Fruit fly (Drosophila melanogaster) whole organism, pupa: Measurements from ENCODE around the gene msk.

ENCODE experiments used
- CG10348 ChIP-seq: fragments of 200-800 bp; sonication (Bioruptor generic); IDR thresholded peaks from 2 replicates; pipeline ENCODE4 v1.3.6; 2022; ENCODE audit warnings: missing biosample characterization, missing genetic modification characterization
- CG12605 ChIP-seq: fragments of 200-800 bp; sonication (Bioruptor generic); IDR thresholded peaks from 2 replicates; pipeline ENCODE4 v1.3.6; 2022; ENCODE audit warnings: missing biosample characterization, missing genetic modification characterization
- CG13204 ChIP-seq: fragments of 200-800 bp; sonication (Bioruptor generic); optimal IDR thresholded peaks from 2 replicates; lab custom pipeline; 2018; ENCODE audit warnings: missing biosample characterization, mild to moderate bottlenecking, missing genetic modification characterization, moderate library complexity
- CG14655 ChIP-seq: fragments of 200-800 bp; sonication (Bioruptor generic); optimal IDR thresholded peaks from 3 replicates; lab custom pipeline; 2017; ENCODE audit warnings: mild to moderate bottlenecking, missing biosample characterization, missing genetic modification reagents, missing genetic modification characterization
- CG15710 ChIP-seq: fragments of 200-800 bp; sonication (Bioruptor generic); optimal IDR thresholded peaks from 2 replicates; lab custom pipeline; 2018; ENCODE audit warnings: missing biosample characterization, mild to moderate bottlenecking, missing genetic modification characterization, moderate library complexity
- CG17806 ChIP-seq: fragments of 200-800 bp; sonication (Bioruptor generic); optimal IDR thresholded peaks from 2 replicates; lab custom pipeline; 2018; ENCODE audit warnings: missing biosample characterization, mild to moderate bottlenecking, missing genetic modification characterization, moderate library complexity
- CG32121 ChIP-seq: fragments of 200-800 bp; sonication (Bioruptor generic); IDR thresholded peaks from 2 replicates; pipeline ENCODE4 v1.3.6; 2022; ENCODE audit warnings: missing biosample characterization, missing genetic modification characterization
- CG34367 ChIP-seq: fragments of 200-800 bp; sonication (Bioruptor generic); optimal IDR thresholded peaks from 2 replicates; lab custom pipeline; 2018; ENCODE audit warnings: missing biosample characterization, mild to moderate bottlenecking, missing genetic modification characterization
- CG4496 ChIP-seq: fragments of 200-800 bp; sonication (Bioruptor generic); IDR thresholded peaks from 3 replicates; pipeline ENCODE4 v1.3.6; 2022; ENCODE audit warnings: missing biosample characterization, missing genetic modification characterization
- CG8159 ChIP-seq: fragments of 200-800 bp; sonication (Bioruptor generic); optimal IDR thresholded peaks from 3 replicates; lab custom pipeline; 2018; ENCODE audit warnings: missing biosample characterization, mild to moderate bottlenecking, missing genetic modification characterization, moderate library complexity
- CG8301 ChIP-seq: fragments of 200-800 bp; sonication (Bioruptor generic); optimal IDR thresholded peaks from 2 replicates; lab custom pipeline; 2018; ENCODE audit warnings: missing biosample characterization, mild to moderate bottlenecking, missing genetic modification characterization
- CG9948 ChIP-seq: fragments of 200-800 bp; sonication (Bioruptor generic); optimal IDR thresholded peaks from 2 replicates; lab custom pipeline; 2018; ENCODE audit warnings: missing biosample characterization, mild to moderate bottlenecking, missing genetic modification characterization, moderate library complexity
- D1 ChIP-seq: fragments of 200-800 bp; sonication (Bioruptor generic); optimal IDR thresholded peaks from 2 replicates; lab custom pipeline; 2018; ENCODE audit warnings: missing biosample characterization, mild to moderate bottlenecking, missing genetic modification characterization, moderate library complexity
- EcR ChIP-seq: fragments of 200-800 bp; sonication (Bioruptor generic); optimal IDR thresholded peaks from 3 replicates; lab custom pipeline; 2019; ENCODE audit warnings: missing biosample characterization, missing genetic modification characterization, mild to moderate bottlenecking, moderate library complexity, missing genetic modification reagents
- Ets98B ChIP-seq: fragments of 200-800 bp; sonication (Bioruptor generic); IDR thresholded peaks from 2 replicates; pipeline ENCODE4 v1.3.6; 2022; ENCODE audit warnings: missing biosample characterization, missing genetic modification characterization
- Pif1A ChIP-seq: fragments of 200-800 bp; sonication (Bioruptor generic); optimal IDR thresholded peaks from 3 replicates; lab custom pipeline; 2016; ENCODE audit warnings: missing biosample characterization, missing genetic modification characterization
- Pif1B ChIP-seq: fragments of 200-800 bp; sonication (Bioruptor generic); optimal IDR thresholded peaks from 3 replicates; lab custom pipeline; 2016; ENCODE audit warnings: missing biosample characterization, missing genetic modification characterization
- Snoo ChIP-seq: fragments of 200-800 bp; sonication (Bioruptor generic); optimal IDR thresholded peaks from 3 replicates; lab custom pipeline; 2017; ENCODE audit warnings: missing biosample characterization, mild to moderate bottlenecking, missing genetic modification characterization, inconsistent platforms
- fd96Ca ChIP-seq: fragments of 200-800 bp; sonication (Bioruptor generic); IDR thresholded peaks from 3 replicates; pipeline ENCODE4 v1.3.6; 2022; ENCODE audit warnings: missing biosample characterization, missing genetic modification characterization
- gl ChIP-seq: fragments of 200-800 bp; sonication (Bioruptor generic); optimal IDR thresholded peaks from 2 replicates; lab custom pipeline; 2018; ENCODE audit warnings: missing biosample characterization, mild to moderate bottlenecking, missing genetic modification characterization
- rn ChIP-seq: fragments of 200-800 bp; sonication (Bioruptor generic); IDR thresholded peaks from 2 replicates; pipeline ENCODE4 v1.3.6; 2022; ENCODE audit warnings: missing biosample characterization, missing genetic modification characterization

msk gene

dm6 chr3L:8115864-8116528, at the start of gene msk, which contains the start of gene Arp3:
msk (plus strand) TSS chr3L:8116179.
Arp3 (minus strand) TSS chr3L:8115902.
- TF ChIP-seq Pif1B (GFP tag; lab: Kevin White, UChicago) (no peak), CG13204 (no peak), CG15710 (peak; percentile 70), Pif1A (no peak), CG32121 (peak; percentile 37; the same call in 1 of the 2 replicates), gl (tag; lab: Kevin White, UChicago) (peak; percentile 26), CG9948 (tag; lab: Kevin White, UChicago) (peak; percentile 47), CG34367 (peak; percentile 35), Snoo (tag; lab: Kevin White, UChicago) (peak; percentile 70), CG17806 (tag; lab: Kevin White, UChicago) (peak; percentile 52), CG8159 (tag; lab: Kevin White, UChicago) (no peak), fd96Ca (GFP tag; lab: Robert Waterston, UW) (peak; percentile 65; the same call in 1 of the 3 replicates), CG4496 (peak; percentile 64), Ets98B (GFP tag; lab: Robert Waterston, UW) (peak; percentile 68), rn (GFP tag; lab: Robert Waterston, UW) (peak; percentile 56)

DNA sequence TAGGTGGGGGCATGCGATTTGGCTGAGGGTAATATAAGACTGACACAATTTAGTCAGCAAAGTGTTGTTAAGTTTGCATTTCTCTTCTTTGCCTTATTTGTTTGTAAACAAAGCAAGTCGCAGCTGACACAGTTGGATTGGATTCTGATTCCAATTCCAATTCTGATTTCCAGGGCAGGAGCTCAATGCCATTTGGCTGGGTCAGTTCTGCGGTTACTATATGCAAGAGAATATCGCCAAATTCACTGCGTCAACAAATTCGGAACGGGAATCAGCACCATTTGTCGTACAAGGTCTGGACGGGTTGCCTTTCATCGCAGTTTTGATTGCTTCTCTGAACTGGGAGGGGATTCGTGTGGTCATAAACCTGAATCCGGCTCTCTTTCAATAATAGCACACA, 48.5 kb upstream of the msk start:
- TF ChIP-seq fd96Ca (GFP tag; lab: Robert Waterston, UW) (no peak), CG10348 (GFP tag; lab: Robert Waterston, UW) (no peak), Pif1A (no peak), CG17806 (tag; lab: Kevin White, UChicago) (no peak)
- TF ChIP-seq, all 21 proteins: peak for 0

dm6 chr3L:8068061-8068460, 47.9 kb upstream of the msk start:
- no peak for TF ChIP-seq CG10348 (GFP tag; lab: Robert Waterston, UW)
- TF ChIP-seq EcR (GFP tag; lab: Kevin White, UChicago): no peak
- no peak for TF ChIP-seq Ets98B (GFP tag; lab: Robert Waterston, UW)
- TF ChIP-seq CG12605: no peak
- no peak for TF ChIP-seq CG8159 (tag; lab: Kevin White, UChicago)
- TF ChIP-seq rn (GFP tag; lab: Robert Waterston, UW): no peak
- TF ChIP-seq CG13204: no peak
- no peak for TF ChIP-seq Pif1B (GFP tag; lab: Kevin White, UChicago)
- no peak for TF ChIP-seq CG9948 (tag; lab: Kevin White, UChicago)
- no peak for TF ChIP-seq CG32121
- no peak for TF ChIP-seq Pif1A
- no peak for TF ChIP-seq CG14655
- no peak for TF ChIP-seq fd96Ca (GFP tag; lab: Robert Waterston, UW)
- TF ChIP-seq D1 (tag; lab: Kevin White, UChicago): no peak
- no peak for TF ChIP-seq CG17806 (tag; lab: Kevin White, UChicago)
- no peak for TF ChIP-seq CG8301 (tag; lab: Kevin White, UChicago)
- TF ChIP-seq gl (tag; lab: Kevin White, UChicago): no peak
- no peak for TF ChIP-seq CG4496
- no peak for TF ChIP-seq CG34367

DNA sequence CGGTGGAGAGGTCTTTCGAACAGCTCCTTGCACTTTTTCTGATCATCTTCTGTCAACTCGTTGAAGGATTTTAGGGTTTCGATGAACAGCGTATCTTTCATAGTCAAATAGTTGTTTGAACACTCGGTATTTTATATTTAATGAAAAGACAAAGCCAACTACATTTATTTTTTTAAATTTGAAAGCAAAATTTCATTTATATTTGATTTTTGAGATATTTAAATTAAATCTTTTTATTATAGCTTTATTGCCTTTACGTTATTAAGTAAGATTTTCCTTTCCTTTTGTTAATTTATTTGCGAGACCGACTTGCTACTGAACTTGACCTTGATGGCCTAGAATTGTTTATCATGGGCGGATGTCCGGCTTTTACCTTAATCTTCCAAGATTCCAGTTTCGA, 46.8 kb upstream of the msk start, which contains the start of gene CG42590:
TSS of gene CG42590 (minus strand) at position 101 of the 400 bp plus-strand sequence.
- TF ChIP-seq CG15710: no peak
- TF ChIP-seq CG17806 (tag; lab: Kevin White, UChicago): no peak

DNA sequence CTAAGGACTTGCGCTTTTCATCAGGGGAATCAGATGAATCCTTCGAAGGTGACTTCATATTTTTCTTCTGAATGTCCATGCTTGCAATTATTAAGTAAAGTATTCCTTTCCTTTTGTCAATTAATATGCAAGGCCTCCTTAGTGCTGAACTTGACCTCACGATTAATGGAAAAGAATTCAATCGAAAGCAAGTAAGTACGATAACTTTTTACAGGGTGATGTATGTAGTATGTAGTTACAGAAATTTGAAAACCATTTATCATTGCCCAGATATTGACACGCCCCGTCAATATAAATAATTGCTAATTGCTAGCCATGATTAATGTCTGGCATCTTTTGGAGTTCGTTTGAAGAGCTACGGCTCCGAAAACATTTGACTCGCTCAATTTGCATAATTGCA, 46.1 kb upstream of the msk start, which contains the start of gene CG42591:
TSS of gene CG42591 (minus strand) at position 101 of the 400 bp plus-strand sequence.
- no peak for TF ChIP-seq CG13204
- TF ChIP-seq Pif1B (GFP tag; lab: Kevin White, UChicago): no peak
- TF ChIP-seq D1 (tag; lab: Kevin White, UChicago): no peak
- no peak for TF ChIP-seq EcR (GFP tag; lab: Kevin White, UChicago)
- no peak for TF ChIP-seq CG4496
- no peak for TF ChIP-seq rn (GFP tag; lab: Robert Waterston, UW)
- TF ChIP-seq CG8301 (tag; lab: Kevin White, UChicago): no peak
- TF ChIP-seq CG32121: no peak
- no peak for TF ChIP-seq CG34367
- no peak for TF ChIP-seq CG10348 (GFP tag; lab: Robert Waterston, UW)
- TF ChIP-seq CG8159 (tag; lab: Kevin White, UChicago): no peak
- no peak for TF ChIP-seq Snoo (tag; lab: Kevin White, UChicago)

DNA sequence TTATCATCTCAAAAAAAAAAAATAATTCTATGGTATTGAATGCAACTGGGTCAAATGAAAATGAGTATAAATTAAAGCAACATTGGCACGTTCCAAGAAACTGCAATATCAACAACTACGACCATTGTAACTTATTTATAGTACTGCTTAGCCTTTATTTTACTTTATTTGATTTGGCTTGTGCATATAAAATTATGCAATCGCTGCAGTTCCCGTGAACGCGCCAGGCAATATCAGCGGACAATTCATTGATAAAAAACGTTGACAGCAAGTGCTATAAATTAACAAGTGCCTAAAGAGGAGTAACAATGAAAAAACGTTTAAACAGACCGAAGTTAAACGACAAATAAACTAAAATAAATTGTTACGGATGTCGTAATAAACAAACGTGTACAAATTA, 44.8 kb upstream of the msk start:
- no peak for TF ChIP-seq EcR (GFP tag; lab: Kevin White, UChicago)
- no peak for TF ChIP-seq Snoo (tag; lab: Kevin White, UChicago)
- TF ChIP-seq CG8301 (tag; lab: Kevin White, UChicago): no peak
- TF ChIP-seq CG13204: no peak
- TF ChIP-seq CG12605: no peak
- TF ChIP-seq CG17806 (tag; lab: Kevin White, UChicago): no peak
- TF ChIP-seq gl (tag; lab: Kevin White, UChicago): no peak
- no peak for TF ChIP-seq fd96Ca (GFP tag; lab: Robert Waterston, UW)
- TF ChIP-seq CG9948 (tag; lab: Kevin White, UChicago): no peak
- TF ChIP-seq CG8159 (tag; lab: Kevin White, UChicago): no peak
- TF ChIP-seq D1 (tag; lab: Kevin White, UChicago): no peak
- TF ChIP-seq Pif1A: no peak
- no peak for TF ChIP-seq Pif1B (GFP tag; lab: Kevin White, UChicago)
- no peak for TF ChIP-seq CG14655
- no peak for TF ChIP-seq CG10348 (GFP tag; lab: Robert Waterston, UW)
- TF ChIP-seq CG32121: no peak
- TF ChIP-seq Ets98B (GFP tag; lab: Robert Waterston, UW): no peak
- TF ChIP-seq rn (GFP tag; lab: Robert Waterston, UW): no peak
